Fruit fly (Drosophila melanogaster) whole organism, embryonic: ENCODE data around the gene CIA30.

ENCODE experiments used
- Asciz ChIP-seq: fragments of 200-800 bp; sonication (Bioruptor generic); optimal IDR thresholded peaks from 2 replicates; lab custom pipeline; 2017; ENCODE audit warnings: missing biosample characterization, mild to moderate bottlenecking, missing genetic modification characterization, missing genetic modification reagents
- B-H2 ChIP-seq: fragments of 200-800 bp; sonication (Bioruptor generic); optimal IDR thresholded peaks from 2 replicates; lab custom pipeline; 2018; ENCODE audit warnings: missing biosample characterization, mild to moderate bottlenecking, missing genetic modification characterization
- CG10209 ChIP-seq: fragments of 200-800 bp; sonication (Bioruptor generic); optimal IDR thresholded peaks from 3 replicates; lab custom pipeline; 2017; ENCODE audit warnings: missing biosample characterization, mild to moderate bottlenecking, missing genetic modification characterization, missing genetic modification reagents
- CG11093 ChIP-seq: fragments of 200-800 bp; sonication (Bioruptor generic); IDR thresholded peaks from 3 replicates; pipeline ENCODE4 v1.3.6; 2022; ENCODE audit warnings: missing biosample characterization, missing genetic modification characterization
- CG13287 ChIP-seq: fragments of 200-800 bp; sonication (Bioruptor generic); IDR thresholded peaks from 2 replicates; pipeline ENCODE4 v1.3.6; 2022; ENCODE audit warnings: missing biosample characterization, missing genetic modification characterization; ENCODE audit not compliant: partially characterized antibody
- CG13296 ChIP-seq: fragments of 200-800 bp; sonication (Bioruptor generic); optimal IDR thresholded peaks from 3 replicates; lab custom pipeline; 2018; ENCODE audit warnings: missing biosample characterization, mild to moderate bottlenecking, missing genetic modification characterization
- CG14441 ChIP-seq: fragments of 200-800 bp; sonication (Bioruptor generic); IDR thresholded peaks from 2 replicates; pipeline ENCODE4 v1.3.6; 2022; ENCODE audit warnings: missing biosample characterization, missing genetic modification characterization
- CG15601 ChIP-seq: fragments of 200-800 bp; sonication (Bioruptor generic); optimal IDR thresholded peaks from 3 replicates; lab custom pipeline; 2019; ENCODE audit warnings: missing biosample characterization, mild to moderate bottlenecking, missing genetic modification characterization, moderate library complexity
- CG15696 ChIP-seq: fragments of 200-800 bp; sonication (Bioruptor generic); optimal IDR thresholded peaks from 2 replicates; lab custom pipeline; 2019; ENCODE audit warnings: missing biosample characterization, mild to moderate bottlenecking, missing genetic modification characterization, moderate library complexity
- CG17186 ChIP-seq: fragments of 200-800 bp; sonication (Bioruptor generic); optimal IDR thresholded peaks from 3 replicates; lab custom pipeline; 2017; ENCODE audit warnings: missing biosample characterization, missing genetic modification reagents, missing genetic modification characterization
- CG18011 ChIP-seq: fragments of 200-800 bp; sonication (Bioruptor generic); optimal IDR thresholded peaks from 2 replicates; lab custom pipeline; 2017; ENCODE audit warnings: missing biosample characterization, missing genetic modification characterization, mild to moderate bottlenecking, moderate library complexity, missing genotype
- CG18764 ChIP-seq: fragments of 200-800 bp; sonication (Bioruptor generic); optimal IDR thresholded peaks from 3 replicates; lab custom pipeline; 2016; ENCODE audit warnings: missing biosample characterization, missing genetic modification characterization
- CG2889 ChIP-seq: fragments of 200-800 bp; sonication (Bioruptor generic); IDR thresholded peaks from 3 replicates; pipeline ENCODE4 v1.3.6; 2022; ENCODE audit warnings: missing biosample characterization, missing genetic modification characterization
- CG31365 ChIP-seq: fragments of 200-800 bp; sonication (Bioruptor generic); optimal IDR thresholded peaks from 2 replicates; lab custom pipeline; 2018; ENCODE audit warnings: missing biosample characterization, mild to moderate bottlenecking, missing genetic modification characterization
- CG32532 ChIP-seq: fragments of 200-800 bp; sonication (Bioruptor generic); IDR thresholded peaks from 2 replicates; pipeline ENCODE4 v1.3.6; 2022; ENCODE audit warnings: missing biosample characterization, missing genetic modification characterization
- CG4617 ChIP-seq: fragments of 200-800 bp; sonication (Bioruptor generic); optimal IDR thresholded peaks from 3 replicates; lab custom pipeline; 2016; ENCODE audit warnings: missing biosample characterization, missing genetic modification characterization, borderline replicate concordance
- CG6175 ChIP-seq: fragments of 200-800 bp; sonication (Bioruptor generic); IDR thresholded peaks from 3 replicates; pipeline ENCODE4 v1.3.6; 2022; ENCODE audit warnings: missing biosample characterization, missing genetic modification characterization
- CG7786 ChIP-seq: fragments of 200-800 bp; sonication (Bioruptor generic); optimal IDR thresholded peaks from 2 replicates; lab custom pipeline; 2016; ENCODE audit warnings: missing biosample characterization, missing genetic modification characterization
- CG8924 ChIP-seq: fragments of 200-800 bp; optimal IDR thresholded peaks from 3 replicates; lab custom pipeline; 2019; ENCODE audit warnings: missing biosample characterization, mild to moderate bottlenecking, missing genetic modification characterization, moderate library complexity
- CG9727 ChIP-seq: fragments of 200-800 bp; sonication (Bioruptor generic); optimal IDR thresholded peaks from 3 replicates; lab custom pipeline; 2017; ENCODE audit warnings: missing biosample characterization, mild to moderate bottlenecking, missing genetic modification characterization
- Dp ChIP-seq: fragments of 200-800 bp; sonication (Bioruptor generic); optimal IDR thresholded peaks from 2 replicates; lab custom pipeline; 2018; ENCODE audit warnings: missing biosample characterization, mild to moderate bottlenecking, missing genetic modification characterization, moderate library complexity
- HLH54F ChIP-seq: fragments of 200-800 bp; sonication (Bioruptor generic); optimal IDR thresholded peaks from 3 replicates; lab custom pipeline; 2016; ENCODE audit warnings: missing biosample characterization, missing genetic modification characterization
- Hr3 ChIP-seq: fragments of 200-800 bp; sonication (Bioruptor generic); optimal IDR thresholded peaks from 3 replicates; lab custom pipeline; 2016; ENCODE audit warnings: missing biosample characterization, missing genetic modification characterization
- Lhr ChIP-seq: fragments of 200-800 bp; sonication (Bioruptor generic); optimal IDR thresholded peaks from 3 replicates; lab custom pipeline; 2017; ENCODE audit warnings: mild to moderate bottlenecking, missing biosample characterization, missing genetic modification reagents, missing genetic modification characterization
- MESR4 ChIP-seq: fragments of 200-800 bp; sonication (Bioruptor generic); optimal IDR thresholded peaks from 2 replicates; lab custom pipeline; 2018; ENCODE audit warnings: missing biosample characterization, mild to moderate bottlenecking, missing genetic modification characterization, moderate library complexity
- Mad ChIP-seq: fragments of 200-800 bp; sonication (Bioruptor generic); optimal IDR thresholded peaks from 2 replicates; lab custom pipeline; 2016; ENCODE audit warnings: missing biosample characterization, missing genetic modification characterization
- NC2α ChIP-seq: fragments of 200-800 bp; sonication (Bioruptor generic); optimal IDR thresholded peaks from 2 replicates; lab custom pipeline; 2016; ENCODE audit warnings: missing biosample characterization, missing genetic modification characterization
- Nf-YB ChIP-seq: fragments of 200-800 bp; sonication (Bioruptor generic); optimal IDR thresholded peaks from 3 replicates; lab custom pipeline; 2019; ENCODE audit warnings: missing biosample characterization, mild to moderate bottlenecking, missing genetic modification characterization, moderate library complexity
- Oli ChIP-seq: fragments of 200-800 bp; sonication (Bioruptor generic); optimal IDR thresholded peaks from 2 replicates; lab custom pipeline; 2018; ENCODE audit warnings: missing biosample characterization, mild to moderate bottlenecking, missing genetic modification characterization, moderate library complexity
- Rx ChIP-seq: fragments of 200-800 bp; sonication (Bioruptor generic); IDR thresholded peaks from 2 replicates; pipeline ENCODE4 v1.3.6; 2022; ENCODE audit warnings: missing biosample characterization, missing genetic modification characterization
- Sox102F ChIP-seq: fragments of 200-800 bp; sonication (Bioruptor generic); optimal IDR thresholded peaks from 2 replicates; lab custom pipeline; 2018; ENCODE audit warnings: missing biosample characterization, mild to moderate bottlenecking, missing genetic modification characterization, moderate library complexity
- croc ChIP-seq: fragments of 200-800 bp; sonication (Bioruptor generic); conservative IDR thresholded peaks from 3 replicates; pipeline ENCODE4 v1.3.6; 2022; ENCODE audit warnings: missing biosample characterization, missing genetic modification characterization
- cwo ChIP-seq: fragments of 200-800 bp; sonication (Bioruptor generic); optimal IDR thresholded peaks from 3 replicates; lab custom pipeline; 2017; ENCODE audit warnings: missing biosample characterization, missing genetic modification characterization, mild to moderate bottlenecking, moderate library complexity, missing genetic modification reagents
- dan ChIP-seq: fragments of 200-800 bp; sonication (Bioruptor generic); IDR thresholded peaks from 2 replicates; pipeline ENCODE4 v1.3.6; 2022; ENCODE audit warnings: missing biosample characterization, missing genetic modification characterization
- emc ChIP-seq: fragments of 200-800 bp; sonication (Bioruptor generic); optimal IDR thresholded peaks from 2 replicates; lab custom pipeline; 2016; ENCODE audit warnings: missing biosample characterization, missing genetic modification characterization
- fd102C ChIP-seq: fragments of 200-800 bp; sonication (Bioruptor generic); optimal IDR thresholded peaks from 2 replicates; lab custom pipeline; 2018; ENCODE audit warnings: missing biosample characterization, mild to moderate bottlenecking, missing genetic modification characterization, moderate library complexity
- gem ChIP-seq: fragments of 200-800 bp; sonication (Bioruptor generic); optimal IDR thresholded peaks from 2 replicates; lab custom pipeline; 2019; ENCODE audit warnings: missing biosample characterization, mild to moderate bottlenecking, missing genetic modification characterization, moderate library complexity
- grau ChIP-seq: fragments of 200-800 bp; optimal IDR thresholded peaks from 3 replicates; lab custom pipeline; 2019; ENCODE audit warnings: missing biosample characterization, mild to moderate bottlenecking, missing genetic modification characterization, moderate library complexity
- insv ChIP-seq, 2 experiments: fragments of 200-800 bp; sonication (Bioruptor generic); optimal IDR thresholded peaks; 3 replicates each; lab custom pipeline; 2016 to 2018; ENCODE audit warnings: missing biosample characterization in 2 of 2, missing genetic modification characterization in 2 of 2
- jigr1 ChIP-seq: fragments of 200-800 bp; sonication (Bioruptor generic); IDR thresholded peaks from 3 replicates; pipeline ENCODE4 v1.3.6; 2022; ENCODE audit warnings: missing biosample characterization, missing genetic modification characterization
- knrl ChIP-seq: fragments of 200-800 bp; sonication (Bioruptor generic); IDR thresholded peaks from 3 replicates; pipeline ENCODE4 v1.3.6; 2022; ENCODE audit warnings: missing biosample characterization, missing genetic modification characterization; ENCODE audit not compliant: partially characterized antibody
- mam ChIP-seq: fragments of 200-800 bp; sonication (Bioruptor generic); optimal IDR thresholded peaks from 3 replicates; lab custom pipeline; 2016; ENCODE audit warnings: missing biosample characterization, missing genetic modification characterization
- phol ChIP-seq: fragments of 200-800 bp; sonication (Bioruptor generic); optimal IDR thresholded peaks from 3 replicates; lab custom pipeline; 2018; ENCODE audit warnings: missing biosample characterization, mild to moderate bottlenecking, missing genetic modification characterization, moderate library complexity
- run ChIP-seq: fragments of 200-800 bp; sonication (Bioruptor generic); optimal IDR thresholded peaks from 3 replicates; lab custom pipeline; 2018; ENCODE audit warnings: missing biosample characterization, mild to moderate bottlenecking, missing genetic modification characterization
- sd ChIP-seq: fragments of 200-800 bp; sonication (Bioruptor generic); optimal IDR thresholded peaks from 3 replicates; lab custom pipeline; 2018; ENCODE audit warnings: missing biosample characterization, mild to moderate bottlenecking, missing genetic modification characterization, moderate library complexity
- sens-2 ChIP-seq: fragments of 200-800 bp; sonication (Bioruptor generic); IDR thresholded peaks from 2 replicates; pipeline ENCODE4 v1.3.6; 2022; ENCODE audit warnings: missing biosample characterization, missing genetic modification characterization
- so ChIP-seq: fragments of 200-800 bp; sonication (Bioruptor generic); IDR thresholded peaks from 3 replicates; pipeline ENCODE4 v1.3.6; 2022; ENCODE audit warnings: missing biosample characterization, missing genetic modification characterization
- wor ChIP-seq: fragments of 200-800 bp; sonication (Bioruptor generic); IDR thresholded peaks from 2 replicates; pipeline ENCODE4 v1.3.6; 2022; ENCODE audit warnings: missing biosample characterization, missing genetic modification characterization
- yki ChIP-seq: fragments of >200 bp; optimal IDR thresholded peaks from 3 replicates; lab custom pipeline; 2018
- zf30C ChIP-seq: fragments of 200-800 bp; sonication (Bioruptor generic); optimal IDR thresholded peaks from 3 replicates; lab custom pipeline; 2018; ENCODE audit warnings: missing biosample characterization, mild to moderate bottlenecking, missing genetic modification characterization

CIA30 gene

dm6 chr3R:29716782-29717317, 19.9 kb upstream of the CIA30 start, which contains the start of gene Obp99b (continued):
- no peak for TF ChIP-seq run
- peak; percentile 70 for TF ChIP-seq Oli (tag; lab: Kevin White, UChicago)
- TF ChIP-seq Hr3 (GFP tag; lab: Kevin White, UChicago), result peak; percentile 60
- TF ChIP-seq CG6175, result peak; percentile 68; the same call in 2 of the 3 replicates
- peak; percentile 40 for TF ChIP-seq Nf-YB (GFP tag; lab: Kevin White, UChicago)
- TF ChIP-seq CG14441 (GFP tag; lab: Robert Waterston, UW), result peak; percentile 69
- TF ChIP-seq CG18764 (GFP tag; lab: Kevin White, UChicago), result peak; percentile 65
- peak; percentile 27 for TF ChIP-seq CG4617
- TF ChIP-seq sens-2 (GFP tag; lab: Robert Waterston, UW), result peak; percentile 90
- peak; percentile 56; the same call in 2 of the 3 replicates for TF ChIP-seq CG11093 (GFP tag; lab: Robert Waterston, UW)
- peak; percentile 65 for TF ChIP-seq NC2α
- peak; percentile 48; the same call in 2 of the 3 replicates for TF ChIP-seq croc (GFP tag; lab: Robert Waterston, UW)
- peak; percentile 55 for TF ChIP-seq CG7786 (GFP tag; lab: Kevin White, UChicago)
- TF ChIP-seq cwo (GFP tag; lab: Kevin White, UChicago), result no peak
- TF ChIP-seq insv (GFP tag; optimal IDR thresholded peaks at IDR 0.05; lab: Kevin White, UChicago), result peak in 1 of 2 experiments; percentile 43
- peak; percentile 73 for TF ChIP-seq CG9727 (GFP tag; lab: Kevin White, UChicago)
- no peak for TF ChIP-seq dan
- peak; percentile 27 for TF ChIP-seq B-H2 (GFP tag; lab: Kevin White, UChicago)
- TF ChIP-seq emc (GFP tag; lab: Kevin White, UChicago), result no peak
- peak; percentile 63 for TF ChIP-seq CG31365 (tag; lab: Kevin White, UChicago)
- TF ChIP-seq CG8924 (tag; lab: Kevin White, UChicago), result peak; percentile 11
- TF ChIP-seq Sox102F (GFP tag; lab: Kevin White, UChicago), result peak; percentile 68
- peak; percentile 78 for TF ChIP-seq Mad
- peak; percentile 62 for TF ChIP-seq CG18011 (GFP tag; lab: Kevin White, UChicago)
- TF ChIP-seq fd102C, result peak; percentile 73
- peak; percentile 57 for TF ChIP-seq wor (GFP tag; lab: Robert Waterston, UW)
- TF ChIP-seq CG13287 (GFP tag; lab: Robert Waterston, UW), result no peak
- peak; percentile 67 for TF ChIP-seq CG15696 (tag; lab: Kevin White, UChicago)
- TF ChIP-seq phol, result peak; percentile 51
- TF ChIP-seq Rx, result peak; percentile 69
- TF ChIP-seq so (GFP tag; lab: Robert Waterston, UW), result peak; percentile 57; the same call in 2 of the 3 replicates
- peak; percentile 85 for TF ChIP-seq CG17186 (GFP tag; lab: Kevin White, UChicago)
- peak; percentile 75 for TF ChIP-seq CG13296
- TF ChIP-seq zf30C (GFP tag; lab: Kevin White, UChicago), result peak; percentile 15
- peak; percentile 73 for TF ChIP-seq CG10209 (GFP tag; lab: Kevin White, UChicago)
- TF ChIP-seq yki (lab: Kevin White, UChicago), result no peak
- peak; percentile 91 for TF ChIP-seq CG32532 (GFP tag; lab: Robert Waterston, UW)
- TF ChIP-seq grau (tag; lab: Kevin White, UChicago), result peak; percentile 55
- peak; percentile 25 for TF ChIP-seq sd (tag; lab: Kevin White, UChicago)
- TF ChIP-seq CG15601 (tag; lab: Kevin White, UChicago), result peak; percentile 62
- peak; percentile 22 for TF ChIP-seq MESR4
- TF ChIP-seq knrl (GFP tag; lab: Robert Waterston, UW), result no peak
- peak; percentile 84 for TF ChIP-seq Asciz (GFP tag; lab: Kevin White, UChicago)
- TF ChIP-seq jigr1, result no peak
- peak; percentile 45 for TF ChIP-seq mam (GFP tag; lab: Kevin White, UChicago)
- TF ChIP-seq Lhr (GFP tag; lab: Kevin White, UChicago), result peak; percentile 75
- TF ChIP-seq Dp (GFP tag; lab: Kevin White, UChicago), result no peak
- TF ChIP-seq gem (tag; lab: Kevin White, UChicago), result peak; percentile 56
- no peak for TF ChIP-seq CG2889 (GFP tag; lab: Robert Waterston, UW)
- peak; percentile 14 for TF ChIP-seq HLH54F (GFP tag; lab: Kevin White, UChicago)
